Worm (Caenorhabditis elegans) whole organism, L4/young adult: ENCODE data around the gene emb-1.

ENCODE experiments used
- W03F9.2 ChIP-seq: fragments of 150-350 bp; optimal IDR thresholded peaks from 2 replicates; lab custom pipeline; 2014; ENCODE audit warnings: missing biosample characterization, missing genetic modification characterization
- him-1 ChIP-seq: sonication (generic microtip); optimal IDR thresholded peaks from 2 replicates; lab custom pipeline; 2016; ENCODE audit warnings: missing genotype, missing genetic modification reagents, missing genetic modification characterization, missing compliant biosample characterization

DNA sequence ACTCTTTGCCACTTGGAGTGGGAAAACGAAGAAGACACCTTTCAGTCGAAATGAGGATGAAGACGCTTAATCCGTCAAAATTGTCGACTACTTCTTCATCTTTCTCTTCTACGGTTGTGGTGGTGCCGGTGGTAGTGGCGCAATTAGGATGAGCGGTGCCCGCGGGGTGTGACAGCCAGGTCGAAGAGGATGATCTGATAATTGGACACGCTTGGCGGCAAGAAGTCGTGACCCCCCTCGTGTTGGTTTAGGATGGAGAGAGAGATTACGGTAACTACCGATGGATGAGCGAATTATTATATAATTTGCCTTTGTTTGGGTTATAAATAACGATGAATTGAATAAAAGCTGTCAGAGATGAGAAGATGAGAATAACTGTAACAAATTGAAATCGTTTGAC is 46.3 kb upstream of the emb-1 start:
- TF ChIP-seq him-1 (tag; lab: Kevin White, UChicago) (no peak), W03F9.2 (no peak)
